Fruit fly (Drosophila melanogaster): ENCODE data around the gene CDase.

Gene CDase

dm6 chr3R:30505561-30506037 lies 46.3 kb downstream of the CDase start, which contains the start of the genes PH4alphaSG1 and CG15539:
Gene PH4alphaSG1 (minus strand): TSS chr3R:30505661.
Gene CG15539 (plus strand): TSS chr3R:30505987.
- TF ChIP-seq Met (GFP tag; optimal IDR thresholded peaks at IDR 0.05) = no peak
- no peak for TF ChIP-seq CG6792 (GFP tag; optimal IDR thresholded peaks at IDR 0.05)
- no peak for TF ChIP-seq svp (GFP tag)
- TF ChIP-seq CG31627 (GFP tag; optimal IDR thresholded peaks at IDR 0.05) = no peak
- TF ChIP-seq Hr38 (GFP tag; optimal IDR thresholded peaks at IDR 0.05) = no peak
- no peak for TF ChIP-seq CG11902 (GFP tag; optimal IDR thresholded peaks at IDR 0.05)
- no peak for TF ChIP-seq dac (GFP tag; optimal IDR thresholded peaks at IDR 0.05)
- TF ChIP-seq salr (GFP tag; optimal IDR thresholded peaks at IDR 0.05) = no peak
- no peak for TF ChIP-seq net (GFP tag; optimal IDR thresholded peaks at IDR 0.05)
- no peak for TF ChIP-seq CG1621 (tag; optimal IDR thresholded peaks at IDR 0.05)
- TF ChIP-seq CG6808 (GFP tag; optimal IDR thresholded peaks at IDR 0.05) = no peak
- TF ChIP-seq eg (GFP tag; IDR thresholded peaks at IDR 0.05) = no peak
- no peak for TF ChIP-seq fd59A (GFP tag; optimal IDR thresholded peaks at IDR 0.05)
- no peak for TF ChIP-seq CG3032 (tag; optimal IDR thresholded peaks at IDR 0.05)
- TF ChIP-seq Blimp-1 (GFP tag; optimal IDR thresholded peaks at IDR 0.05) = no peak

dm6 chr3R:30507723-30508122 lies 48.4 kb downstream of the CDase start, which contains the start of gene CG34041:
Gene CG34041 (plus strand): TSS chr3R:30508023.
- TF ChIP-seq lz (GFP tag; optimal IDR thresholded peaks at IDR 0.05) (no peak), CG11762 (GFP tag; optimal IDR thresholded peaks at IDR 0.05; ENCODE audit: insufficient read depth) (no peak), CG15336 (GFP tag; IDR thresholded peaks at IDR 0.05) (no peak), Met (GFP tag; optimal IDR thresholded peaks at IDR 0.05) (no peak), CG32006 (GFP tag; optimal IDR thresholded peaks at IDR 0.05) (no peak), dsx (GFP tag; optimal IDR thresholded peaks at IDR 0.05; ENCODE audit: poor library complexity, severe bottlenecking) (no peak), Eip75B (GFP tag; optimal IDR thresholded peaks at IDR 0.05) (no peak), Lpt (GFP tag; optimal IDR thresholded peaks at IDR 0.05) (no peak)

dm6 chr3R:30512114-30512513 lies 52.8 kb downstream of the CDase start, which contains the start of gene PH4alphaNE2:
Gene PH4alphaNE2 (minus strand): TSS chr3R:30512214.
- TF ChIP-seq svp (GFP tag) (no peak), lz (GFP tag; optimal IDR thresholded peaks at IDR 0.05) (no peak), Lpt (GFP tag; optimal IDR thresholded peaks at IDR 0.05) (no peak), acj6 (GFP tag; optimal IDR thresholded peaks at IDR 0.05) (no peak), CG11294 (GFP tag; IDR thresholded peaks at IDR 0.05) (no peak), Gug (GFP tag; IDR thresholded peaks at IDR 0.05) (no peak)

DNA sequence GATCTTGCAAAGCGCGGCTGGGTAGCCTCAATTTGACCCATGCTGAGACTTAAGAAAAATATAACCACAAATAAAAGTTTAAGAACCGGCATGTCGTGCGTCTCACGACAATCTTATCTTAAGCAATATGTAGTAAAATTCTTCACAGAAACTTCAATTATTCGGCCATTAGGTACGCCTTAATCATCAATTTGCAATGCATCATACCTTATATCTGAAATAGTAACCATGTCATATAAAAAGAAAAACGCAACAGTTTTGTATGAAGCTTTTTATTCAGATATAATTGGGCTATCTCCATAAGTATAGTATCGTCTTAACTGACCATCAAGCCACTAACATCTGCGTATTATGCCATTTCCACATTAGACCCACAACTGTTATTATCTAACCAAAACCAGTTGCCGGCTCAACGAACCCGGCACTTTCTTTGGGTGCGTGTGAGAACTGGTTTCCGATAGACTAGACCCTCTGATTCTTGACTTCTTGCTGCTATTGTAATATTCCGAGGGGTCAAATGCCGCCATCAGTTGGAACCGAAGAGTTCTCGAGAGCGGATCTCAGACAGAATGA lies 55.0 kb downstream of the CDase start, which contains the start of the genes CG31524 and CG9698:
TSS of gene CG31524 (minus strand) at position 101 of the 573 bp plus-strand sequence.
TSS of gene CG9698 (plus strand) at position 523 of the 573 bp plus-strand sequence.
- TF ChIP-seq svp (GFP tag) (peak; percentile 1), CG3032 (tag; optimal IDR thresholded peaks at IDR 0.05) (no peak)

Measured in whole organism, prepupa.